Worm (Caenorhabditis elegans) whole organism, L2 larva: Measurements from ENCODE around the gene JC8.7.

ENCODE experiments used
- C34F6.9 ChIP-seq: fragments of 150-350 bp; optimal IDR thresholded peaks from 2 replicates; lab custom pipeline; 2014; ENCODE audit warnings: missing biosample characterization, missing genetic modification characterization
- F13H6.1 ChIP-seq: sonication (generic microtip); optimal IDR thresholded peaks from 2 replicates; lab custom pipeline; 2016; ENCODE audit warnings: missing genetic modification characterization, missing compliant biosample characterization
- R02D3.7 ChIP-seq: fragments of 150-350 bp; optimal IDR thresholded peaks from 2 replicates; lab custom pipeline; 2014; ENCODE audit warnings: missing biosample characterization, missing genetic modification characterization
- Y55F3AM.14 ChIP-seq: fragments of 200-800 bp; sonication (Bioruptor generic); optimal IDR thresholded peaks from 2 replicates; lab custom pipeline; 2018; ENCODE audit warnings: mild to moderate bottlenecking, missing genetic modification characterization, missing compliant biosample characterization
- aly-2 ChIP-seq: fragments of 150-350 bp; optimal IDR thresholded peaks from 2 replicates; lab custom pipeline; 2014; ENCODE audit warnings: missing biosample characterization, missing genetic modification characterization
- ama-1 ChIP-seq: fragments of 150-350 bp; optimal IDR thresholded peaks from 2 replicates; lab custom pipeline; 2018; ENCODE audit warnings: inconsistent platforms
- ceh-16 ChIP-seq: fragments of 150-350 bp; optimal IDR thresholded peaks from 2 replicates; lab custom pipeline; 2014; ENCODE audit warnings: missing biosample characterization, missing genetic modification characterization
- ceh-82 ChIP-seq: fragments of 150-350 bp; optimal IDR thresholded peaks from 2 replicates; lab custom pipeline; 2014; ENCODE audit warnings: missing biosample characterization, missing genetic modification characterization
- crh-2 ChIP-seq: sonication (generic microtip); optimal IDR thresholded peaks from 2 replicates; lab custom pipeline; 2017; ENCODE audit warnings: missing biosample characterization, missing genetic modification characterization
- dmd-4 ChIP-seq: sonication (generic microtip); optimal IDR thresholded peaks from 2 replicates; lab custom pipeline; 2017; ENCODE audit warnings: missing biosample characterization, missing genetic modification characterization
- egl-27 ChIP-seq: sonication (generic microtip); optimal IDR thresholded peaks from 3 replicates; lab custom pipeline; 2017; ENCODE audit warnings: missing biosample characterization, missing genetic modification reagents, missing genetic modification characterization
- fos-1 ChIP-seq: fragments of 150-350 bp; optimal IDR thresholded peaks from 2 replicates; lab custom pipeline; 2014; ENCODE audit warnings: missing biosample characterization, missing genetic modification characterization
- gmeb-1 ChIP-seq: fragments of 150-350 bp; optimal IDR thresholded peaks from 2 replicates; lab custom pipeline; 2014; ENCODE audit warnings: missing biosample characterization, missing genetic modification characterization
- lin-11 ChIP-seq: fragments of 150-350 bp; sonication (generic microtip); optimal IDR thresholded peaks from 2 replicates; lab custom pipeline; 2014; ENCODE audit warnings: missing biosample characterization, missing genetic modification characterization, inconsistent platforms, mixed read lengths
- lin-39 ChIP-seq: fragments of 150-350 bp; optimal IDR thresholded peaks from 2 replicates; lab custom pipeline; 2014; ENCODE audit warnings: missing biosample characterization, missing genetic modification reagents, missing genetic modification characterization
- lsy-2 ChIP-seq, 2 experiments: fragments of 150-350 bp in 1 of 2; sonication (generic microtip) in 1 of 2; optimal IDR thresholded peaks; 2 replicates each; lab custom pipeline; 2014 to 2017; ENCODE audit warnings: missing biosample characterization in 2 of 2, missing genetic modification characterization in 2 of 2
- mbf-1 ChIP-seq: sonication (generic microtip); optimal IDR thresholded peaks from 2 replicates; lab custom pipeline; 2017; ENCODE audit warnings: missing biosample characterization, missing genetic modification characterization
- mdl-1 ChIP-seq, 2 experiments: fragments of 150-350 bp in 1 of 2; sonication (generic microtip) in 1 of 2; optimal IDR thresholded peaks; 2 replicates each; lab custom pipeline; 2017; ENCODE audit warnings: missing biosample characterization in 2 of 2, missing genetic modification characterization in 2 of 2
- nhr-10 ChIP-seq: sonication (generic microtip); optimal IDR thresholded peaks from 2 replicates; lab custom pipeline; 2017; ENCODE audit warnings: missing biosample characterization, missing genetic modification characterization
- nhr-11 ChIP-seq: fragments of 150-350 bp; optimal IDR thresholded peaks from 2 replicates; lab custom pipeline; 2014; ENCODE audit warnings: missing biosample characterization, missing genetic modification characterization
- nhr-12 ChIP-seq: fragments of 150-350 bp; optimal IDR thresholded peaks from 2 replicates; lab custom pipeline; 2014; ENCODE audit warnings: missing biosample characterization, missing genetic modification characterization
- nhr-129 ChIP-seq: fragments of 150-350 bp; optimal IDR thresholded peaks from 2 replicates; lab custom pipeline; 2014; ENCODE audit warnings: missing biosample characterization, missing genetic modification characterization
- nhr-21 ChIP-seq: fragments of 150-350 bp; optimal IDR thresholded peaks from 2 replicates; lab custom pipeline; 2014; ENCODE audit warnings: missing biosample characterization, missing genetic modification characterization
- nhr-23 ChIP-seq: fragments of 150-350 bp; optimal IDR thresholded peaks from 2 replicates; lab custom pipeline; 2014; ENCODE audit warnings: missing biosample characterization, missing genetic modification reagents, missing genetic modification characterization
- nhr-237 ChIP-seq: fragments of 150-350 bp; optimal IDR thresholded peaks from 2 replicates; lab custom pipeline; 2014; ENCODE audit warnings: missing biosample characterization, missing genetic modification characterization
- nhr-25 ChIP-seq: fragments of 150-350 bp; sonication (generic microtip); optimal IDR thresholded peaks from 3 replicates; lab custom pipeline; 2014; ENCODE audit warnings: missing biosample characterization, missing genetic modification characterization
- nhr-6 ChIP-seq: fragments of 150-350 bp; optimal IDR thresholded peaks from 2 replicates; lab custom pipeline; 2014; ENCODE audit warnings: missing biosample characterization, missing genetic modification characterization
- nhr-77 ChIP-seq: fragments of 150-350 bp; optimal IDR thresholded peaks from 2 replicates; lab custom pipeline; 2014; ENCODE audit warnings: missing biosample characterization, missing genetic modification characterization
- peb-1 ChIP-seq: fragments of 150-350 bp; optimal IDR thresholded peaks from 2 replicates; lab custom pipeline; 2014; ENCODE audit warnings: missing biosample characterization, missing genetic modification characterization
- sem-4 ChIP-seq: fragments of 150-350 bp; optimal IDR thresholded peaks from 2 replicates; lab custom pipeline; 2014; ENCODE audit warnings: missing biosample characterization, missing genetic modification reagents, missing genetic modification characterization
- sma-3 ChIP-seq: sonication (generic microtip); optimal IDR thresholded peaks from 2 replicates; lab custom pipeline; 2016; ENCODE audit warnings: missing genetic modification reagents, missing genetic modification characterization, missing compliant biosample characterization
- sma-9 ChIP-seq, 2 experiments: fragments of 150-350 bp in 1 of 2; sonication (generic microtip) in 1 of 2; optimal IDR thresholded peaks; 2 replicates each; lab custom pipeline; 2014 to 2016; ENCODE audit warnings: missing genetic modification characterization in 2 of 2, mild to moderate bottlenecking in 1 of 2, missing biosample characterization in 1 of 2, missing compliant biosample characterization in 1 of 2, missing genetic modification reagents in 1 of 2, moderate library complexity in 1 of 2
- snpc-4 ChIP-seq: fragments of 150-350 bp; optimal IDR thresholded peaks from 2 replicates; lab custom pipeline; 2014; ENCODE audit warnings: missing biosample characterization, missing genetic modification characterization
- unc-39 ChIP-seq: fragments of 150-350 bp; optimal IDR thresholded peaks from 2 replicates; lab custom pipeline; 2014; ENCODE audit warnings: missing biosample characterization, missing genetic modification characterization
- ztf-11 ChIP-seq: sonication (generic microtip); optimal IDR thresholded peaks from 2 replicates; lab custom pipeline; 2017; ENCODE audit warnings: missing biosample characterization, missing genetic modification characterization

Gene JC8.7

ce11 chrIV:13247780-13248179 lies 719 bp downstream of the JC8.7 start:
- no peak for TF ChIP-seq nhr-12 (tag; lab: Kevin White, UChicago)
- no peak for TF ChIP-seq peb-1
- no peak for TF ChIP-seq nhr-237
- TF ChIP-seq egl-27 (tag; lab: Kevin White, UChicago): no peak
- TF ChIP-seq nhr-10 (tag; lab: Kevin White, UChicago): no peak
- TF ChIP-seq nhr-6 (tag; lab: Kevin White, UChicago): no peak
- no peak for TF ChIP-seq dmd-4
- no peak for TF ChIP-seq nhr-21
- TF ChIP-seq mbf-1 (tag; lab: Kevin White, UChicago): no peak
- no peak for TF ChIP-seq ceh-82 (tag; lab: Kevin White, UChicago)
- TF ChIP-seq sem-4 (tag; lab: Kevin White, UChicago): no peak
- TF ChIP-seq unc-39: no peak
- TF ChIP-seq ztf-11 (tag; lab: Kevin White, UChicago): no peak
- TF ChIP-seq lsy-2 (tag; optimal IDR thresholded peaks at IDR 0.05; lab: Kevin White, UChicago): no peak
- no peak for TF ChIP-seq snpc-4 (tag; lab: Kevin White, UChicago)

ce11 chrIV:13250243-13250642 lies 3.2 kb downstream of the JC8.7 start:
- TF ChIP-seq lin-11 (tag; lab: Kevin White, UChicago): no peak
- TF ChIP-seq lsy-2 (tag; optimal IDR thresholded peaks at IDR 0.05; lab: Kevin White, UChicago): no peak
- no peak for TF ChIP-seq F13H6.1 (tag; lab: Kevin White, UChicago)
- no peak for TF ChIP-seq R02D3.7 (tag; lab: Kevin White, UChicago)
- TF ChIP-seq crh-2 (tag; lab: Kevin White, UChicago): no peak
- no peak for TF ChIP-seq nhr-11 (tag; lab: Kevin White, UChicago)
- no peak for TF ChIP-seq nhr-10 (tag; lab: Kevin White, UChicago)
- no peak for TF ChIP-seq gmeb-1
- TF ChIP-seq nhr-23: no peak

- TF ChIP-seq lin-11 (tag; lab: Kevin White, UChicago) (no peak), nhr-11 (tag; lab: Kevin White, UChicago) (no peak), mdl-1 (tag; optimal IDR thresholded peaks at IDR 0.05; lab: Kevin White, UChicago) (no peak), nhr-21 (no peak), lin-39 (tag; lab: Kevin White, UChicago) (no peak), aly-2 (no peak), nhr-129 (tag; lab: Kevin White, UChicago) (peak; percentile 17), sma-9 (GFP tag; optimal IDR thresholded peaks at IDR 0.05; lab: Kevin White, UChicago) (no peak), sma-9 (tag; optimal IDR thresholded peaks at IDR 0.05; lab: Kevin White, UChicago) (no peak), fos-1 (tag; lab: Kevin White, UChicago) (no peak), lsy-2 (tag; optimal IDR thresholded peaks at IDR 0.05; lab: Kevin White, UChicago) (peak in 1 of 2 experiments; percentile 1)
Observed at ce11 chrIV:13252211-13252610, 5.2 kb downstream of the JC8.7 start, which contains the start of gene ttr-51. ttr-51 (minus strand) TSS chrIV:13252311.

ce11 chrIV:13253841-13254240 lies 6.8 kb downstream of the JC8.7 start, which contains the start of gene ttr-45:
ttr-45 (plus strand) TSS chrIV:13254225.
- no peak for TF ChIP-seq nhr-237
- no peak for TF ChIP-seq nhr-25 (tag; lab: Kevin White, UChicago)
- peak; percentile 5 for TF ChIP-seq sma-3
- peak; percentile 24 for TF ChIP-seq egl-27 (tag; lab: Kevin White, UChicago)
- no peak for TF ChIP-seq nhr-23
- peak; percentile 94 for TF ChIP-seq fos-1 (tag; lab: Kevin White, UChicago)
- TF ChIP-seq nhr-77 (tag; lab: Kevin White, UChicago): no peak
- TF ChIP-seq ceh-82 (tag; lab: Kevin White, UChicago): no peak
- TF ChIP-seq C34F6.9 (tag; lab: Kevin White, UChicago): peak; percentile 36
- TF ChIP-seq gmeb-1: peak; percentile 33
- no peak for TF ChIP-seq nhr-6 (tag; lab: Kevin White, UChicago)
- peak; percentile 86 for TF ChIP-seq nhr-129 (tag; lab: Kevin White, UChicago)
- TF ChIP-seq Y55F3AM.14 (GFP tag; lab: Kevin White, UChicago): no peak
- peak in 1 of 2 experiments; percentile 35 for TF ChIP-seq lsy-2 (tag; optimal IDR thresholded peaks at IDR 0.05; lab: Kevin White, UChicago)
- TF ChIP-seq ceh-16: no peak
- peak; percentile 76 for TF ChIP-seq F13H6.1 (tag; lab: Kevin White, UChicago)
- TF ChIP-seq ama-1 (lab: Kevin White, UChicago): no peak
- TF ChIP-seq crh-2 (tag; lab: Kevin White, UChicago): peak; percentile 42
- TF ChIP-seq sma-9 (GFP tag; optimal IDR thresholded peaks at IDR 0.05; lab: Kevin White, UChicago): peak; percentile 85
- TF ChIP-seq sma-9 (tag; optimal IDR thresholded peaks at IDR 0.05; lab: Kevin White, UChicago): no peak
- TF ChIP-seq nhr-10 (tag; lab: Kevin White, UChicago): no peak
